Worm (Caenorhabditis elegans): ENCODE results near the gene W09C2.7.

W09C2.7 gene

ce11 chrIV:9614695-9615094, 7.5 kb downstream of the W09C2.7 start, which contains the start of gene elt-1:
Gene elt-1 (plus strand): TSS chrIV:9614995.
- TF ChIP-seq nhr-21 (tag; optimal IDR thresholded peaks at IDR 0.05) (no peak), nhr-23 (tag; optimal IDR thresholded peaks at IDR 0.05) (no peak), ztf-4 (tag; optimal IDR thresholded peaks at IDR 0.05) (no peak), unc-55 (GFP tag; optimal IDR thresholded peaks at IDR 0.05) (no peak), R02D3.7 (tag; optimal IDR thresholded peaks at IDR 0.05) (no peak), ceh-16 (tag; optimal IDR thresholded peaks at IDR 0.05) (no peak), egl-27 (tag; optimal IDR thresholded peaks at IDR 0.05) (no peak), nhr-77 (tag; optimal IDR thresholded peaks at IDR 0.05) (no peak), peb-1 (tag; optimal IDR thresholded peaks at IDR 0.05) (no peak), mbf-1 (tag; optimal IDR thresholded peaks at IDR 0.05) (no peak), nhr-6 (tag; optimal IDR thresholded peaks at IDR 0.05) (no peak), blmp-1 (tag; optimal IDR thresholded peaks at IDR 0.05; ENCODE audit: insufficient read depth) (no peak), dmd-4 (tag; optimal IDR thresholded peaks at IDR 0.05) (no peak), nhr-237 (tag; optimal IDR thresholded peaks at IDR 0.05) (no peak)

- no peak for TF ChIP-seq zag-1 (tag; optimal IDR thresholded peaks at IDR 0.05)
- peak; percentile 93 for TF ChIP-seq elt-1 (tag; optimal IDR thresholded peaks at IDR 0.05)
- peak; percentile 46 for TF ChIP-seq sma-9 (GFP tag; optimal IDR thresholded peaks at IDR 0.05)
- TF ChIP-seq sma-9 (tag; optimal IDR thresholded peaks at IDR 0.05) = no peak
- peak; percentile 99 for TF ChIP-seq nhr-23 (tag; optimal IDR thresholded peaks at IDR 0.05)
Measured at ce11 chrIV:9614060-9614459, 8.1 kb downstream of the W09C2.7 start.

- no peak for TF ChIP-seq ztf-1 (GFP tag; conservative IDR thresholded peaks at IDR 0.05)
- peak; percentile 60 for TF ChIP-seq elt-1 (tag; optimal IDR thresholded peaks at IDR 0.05)
- TF ChIP-seq R02D3.7 (tag; optimal IDR thresholded peaks at IDR 0.05) = no peak
- no peak for TF ChIP-seq nhr-77 (tag; optimal IDR thresholded peaks at IDR 0.05)
- TF ChIP-seq nhr-237 (tag; optimal IDR thresholded peaks at IDR 0.05) = no peak
- TF ChIP-seq fos-1 (tag; optimal IDR thresholded peaks at IDR 0.05) = no peak
- no peak for TF ChIP-seq C34F6.9 (tag; optimal IDR thresholded peaks at IDR 0.05)
- peak; percentile 97 for TF ChIP-seq nhr-23 (tag; optimal IDR thresholded peaks at IDR 0.05)
- TF ChIP-seq egl-27 (tag; optimal IDR thresholded peaks at IDR 0.05) = no peak
Measured at ce11 chrIV:9613072-9613590, 9.0 kb downstream of the W09C2.7 start.

ce11 chrIV:9610923-9611322, 11.2 kb downstream of the W09C2.7 start:
- TF ChIP-seq elt-1 (tag; optimal IDR thresholded peaks at IDR 0.05) (peak; percentile 26), egl-27 (tag; optimal IDR thresholded peaks at IDR 0.05) (no peak), crh-2 (tag; optimal IDR thresholded peaks at IDR 0.05) (peak; percentile 37)

- TF ChIP-seq R02D3.7 (tag; optimal IDR thresholded peaks at IDR 0.05) (no peak), elt-1 (tag; optimal IDR thresholded peaks at IDR 0.05) (peak; percentile 40), zag-1 (tag; optimal IDR thresholded peaks at IDR 0.05) (no peak), sma-3 (GFP tag; optimal IDR thresholded peaks at IDR 0.05) (no peak), elt-3 (tag; optimal IDR thresholded peaks at IDR 0.05) (no peak), snpc-4 (tag; optimal IDR thresholded peaks at IDR 0.05) (no peak)
Measured at ce11 chrIV:9609095-9609494, 13.1 kb downstream of the W09C2.7 start.

ce11 chrIV:9607945-9608344, 14.2 kb downstream of the W09C2.7 start:
- TF ChIP-seq nhr-11 (tag; optimal IDR thresholded peaks at IDR 0.05) (no peak), ceh-16 (tag; optimal IDR thresholded peaks at IDR 0.05) (peak; percentile 39), nhr-25 (tag; optimal IDR thresholded peaks at IDR 0.05) (no peak)

- TF ChIP-seq lsy-2 (tag; optimal IDR thresholded peaks at IDR 0.05) = no peak
- no peak for TF ChIP-seq alr-1 (tag; optimal IDR thresholded peaks at IDR 0.05)
- no peak for TF ChIP-seq lin-13 (GFP tag; optimal IDR thresholded peaks at IDR 0.05)
- no peak for TF ChIP-seq Y55F3AM.14 (GFP tag; optimal IDR thresholded peaks at IDR 0.05)
- TF ChIP-seq ceh-16 (tag; optimal IDR thresholded peaks at IDR 0.05) = no peak
- no peak for TF ChIP-seq nhr-11 (tag; optimal IDR thresholded peaks at IDR 0.05)
- TF ChIP-seq skn-1 (tag; optimal IDR thresholded peaks at IDR 0.05) = no peak
- TF ChIP-seq lin-11 (tag; optimal IDR thresholded peaks at IDR 0.05) = no peak
- TF ChIP-seq nhr-21 (tag; optimal IDR thresholded peaks at IDR 0.05) = no peak
- no peak for TF ChIP-seq peb-1 (tag; optimal IDR thresholded peaks at IDR 0.05)
- no peak for TF ChIP-seq gmeb-1 (tag; optimal IDR thresholded peaks at IDR 0.05)
- no peak for TF ChIP-seq nhr-23 (tag; optimal IDR thresholded peaks at IDR 0.05)
- no peak for TF ChIP-seq mab-5 (tag; optimal IDR thresholded peaks at IDR 0.05)
- TF ChIP-seq elt-3 (tag; optimal IDR thresholded peaks at IDR 0.05) = no peak
- TF ChIP-seq ztf-4 (tag; optimal IDR thresholded peaks at IDR 0.05) = no peak
- no peak for TF ChIP-seq C34F6.9 (tag; optimal IDR thresholded peaks at IDR 0.05)
- TF ChIP-seq R02D3.7 (tag; optimal IDR thresholded peaks at IDR 0.05) = no peak
- TF ChIP-seq F13H6.1 (tag; optimal IDR thresholded peaks at IDR 0.05) = no peak
- TF ChIP-seq crh-2 (tag; optimal IDR thresholded peaks at IDR 0.05) = no peak
Measured at ce11 chrIV:9601595-9601994, 20.6 kb downstream of the W09C2.7 start, which contains the start of gene aat-1. Gene aat-1 (minus strand): TSS chrIV:9601695.
